Worm (Caenorhabditis elegans) whole organism, early embryonic: ENCODE results near the gene nsph-3.2.

Experiments
- B0310.2 ChIP-seq: sonication (generic microtip); optimal IDR thresholded peaks from 2 replicates; lab custom pipeline; 2016; ENCODE audit warnings: mild to moderate bottlenecking, missing genetic modification characterization, missing compliant biosample characterization
- F13C5.2 ChIP-seq: sonication (generic microtip); optimal IDR thresholded peaks from 2 replicates; lab custom pipeline; 2017; ENCODE audit warnings: mild to moderate bottlenecking, missing genetic modification characterization, inconsistent platforms, missing compliant biosample characterization
- aly-1 ChIP-seq: sonication (generic microtip); optimal IDR thresholded peaks from 2 replicates; lab custom pipeline; 2016; ENCODE audit warnings: missing genetic modification characterization, missing compliant biosample characterization
- ama-1 ChIP-seq: fragments of 150-350 bp; optimal IDR thresholded peaks from 2 replicates; lab custom pipeline; 2014
- ceh-13 ChIP-seq: fragments of 200-800 bp; sonication (Bioruptor generic); optimal IDR thresholded peaks from 2 replicates; lab custom pipeline; 2018; ENCODE audit warnings: mild to moderate bottlenecking, missing genetic modification characterization, missing compliant biosample characterization
- ceh-36 ChIP-seq: sonication (generic microtip); optimal IDR thresholded peaks from 2 replicates; lab custom pipeline; 2016; ENCODE audit warnings: missing genetic modification characterization, inconsistent platforms, missing compliant biosample characterization
- ets-7 ChIP-seq: sonication (generic microtip); optimal IDR thresholded peaks from 2 replicates; lab custom pipeline; 2016; ENCODE audit warnings: missing genotype, missing genetic modification characterization, missing compliant biosample characterization
- flt-1 ChIP-seq: fragments of 200-800 bp; sonication (Bioruptor generic); IDR thresholded peaks from 2 replicates; pipeline ENCODE4 v1.3.6; 2022; ENCODE audit warnings: missing genetic modification characterization, missing compliant biosample characterization
- hmbx-1 ChIP-seq: sonication (generic microtip); optimal IDR thresholded peaks from 2 replicates; lab custom pipeline; 2016; ENCODE audit warnings: mild to moderate bottlenecking, missing genetic modification characterization, missing compliant biosample characterization
- hmg-4 ChIP-seq: fragments of 200-800 bp; sonication (Bioruptor generic); optimal IDR thresholded peaks from 2 replicates; lab custom pipeline; 2018; ENCODE audit warnings: mild to moderate bottlenecking, missing genetic modification characterization, missing compliant biosample characterization
- hnd-1 ChIP-seq: sonication (generic microtip); optimal IDR thresholded peaks from 2 replicates; lab custom pipeline; 2016; ENCODE audit warnings: missing genetic modification characterization, missing compliant biosample characterization
- pes-1 ChIP-seq: fragments of 200-800 bp; sonication (Bioruptor generic); IDR thresholded peaks from 2 replicates; pipeline ENCODE4 v1.3.6; 2022; ENCODE audit warnings: missing genetic modification reagents, missing genetic modification characterization, missing compliant biosample characterization
- scrt-1 ChIP-seq: fragments of 200-800 bp; sonication (Bioruptor generic); IDR thresholded peaks from 2 replicates; pipeline ENCODE4 v1.3.6; 2022; ENCODE audit warnings: missing genetic modification characterization, missing compliant biosample characterization
- sea-1 ChIP-seq: fragments of 200-800 bp; sonication (Bioruptor generic); conservative IDR thresholded peaks from 2 replicates; pipeline ENCODE4 v1.3.6; 2022; ENCODE audit warnings: missing genetic modification characterization, missing compliant biosample characterization
- tbx-11 ChIP-seq: fragments of 200-800 bp; sonication (Bioruptor generic); IDR thresholded peaks from 2 replicates; pipeline ENCODE4 v1.3.6; 2022; ENCODE audit warnings: missing genetic modification characterization, missing compliant biosample characterization
- tbx-37 ChIP-seq: fragments of 200-800 bp; sonication (Bioruptor generic); conservative IDR thresholded peaks from 2 replicates; pipeline ENCODE4 v1.3.6; 2022; ENCODE audit warnings: missing genetic modification reagents, missing genetic modification characterization, missing compliant biosample characterization
- tra-4 ChIP-seq: sonication (generic microtip); optimal IDR thresholded peaks from 2 replicates; lab custom pipeline; 2017; ENCODE audit warnings: missing genetic modification characterization, missing compliant biosample characterization

The nsph-3.2 gene

DNA sequence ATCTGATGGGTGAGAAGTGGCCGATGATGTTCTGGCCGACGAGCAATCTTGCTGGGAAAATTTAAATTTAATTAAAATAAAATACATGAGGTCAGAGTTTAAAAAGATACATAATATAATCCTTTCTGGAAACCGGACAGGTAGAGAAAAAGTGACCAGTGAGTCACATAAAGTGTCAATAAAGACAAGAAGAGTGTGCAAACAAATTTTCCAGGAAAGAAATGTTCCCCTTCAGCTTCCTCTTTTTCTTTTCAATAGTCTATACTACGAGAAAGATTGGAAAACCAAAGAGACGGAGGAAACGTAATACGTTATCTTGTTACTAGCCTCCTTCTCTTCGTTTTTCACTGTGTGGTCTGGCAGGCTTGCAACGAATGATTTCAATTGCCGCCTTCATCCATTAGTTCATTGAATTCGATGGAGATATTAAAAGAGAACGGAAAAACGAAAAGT, 37.9 kb downstream of the nsph-3.2 start, which contains the start of gene tsp-12:
Gene tsp-12 (minus strand): TSS at position 51 of the 453 bp plus-strand sequence.
- no peak for TF ChIP-seq F13C5.2 (tag; lab: Kevin White, UChicago)
- no peak for TF ChIP-seq tbx-11 (GFP tag; lab: Robert Waterston, UW)
- no peak for TF ChIP-seq hnd-1
- no peak for TF ChIP-seq ceh-36
- TF ChIP-seq ama-1: no peak
- no peak for TF ChIP-seq flt-1 (GFP tag; lab: Robert Waterston, UW)
- no peak for TF ChIP-seq ceh-13 (GFP tag; lab: Kevin White, UChicago)
- no peak for TF ChIP-seq B0310.2
- TF ChIP-seq aly-1 (tag; lab: Kevin White, UChicago): no peak

DNA sequence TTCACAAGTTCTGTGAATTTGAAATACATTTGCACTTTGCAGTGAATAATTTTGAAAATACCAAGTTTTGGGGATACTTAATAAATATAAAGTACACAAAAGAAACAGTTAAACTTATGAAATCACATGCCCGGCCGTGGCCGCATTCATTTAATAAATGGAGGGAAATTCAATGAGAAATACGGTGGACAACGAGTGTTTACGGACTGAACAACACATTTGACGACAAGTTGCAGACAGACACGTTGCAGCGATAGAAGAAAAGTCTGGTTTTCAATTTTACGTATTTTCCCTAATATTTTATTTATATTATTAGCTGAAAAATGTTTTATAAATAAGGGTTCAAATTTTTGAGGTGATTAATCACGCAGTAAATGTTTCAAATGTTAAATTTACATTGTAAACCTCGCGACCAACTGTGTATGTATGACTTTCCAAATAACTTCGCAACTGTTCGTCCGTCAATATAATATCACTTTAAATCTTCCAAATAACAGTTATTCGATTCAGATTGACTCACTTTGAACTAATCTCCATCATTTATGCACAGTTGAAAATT, 38.8 kb downstream of the nsph-3.2 start, which contains the start of gene copg-1:
Gene copg-1 (plus strand): TSS at position 509 of the 559 bp plus-strand sequence.
- TF ChIP-seq hmg-4 (GFP tag; lab: Kevin White, UChicago): no peak
- no peak for TF ChIP-seq pes-1
- TF ChIP-seq ceh-13 (GFP tag; lab: Kevin White, UChicago): no peak
- TF ChIP-seq tbx-11 (GFP tag; lab: Robert Waterston, UW): no peak
- no peak for TF ChIP-seq hmbx-1 (tag; lab: Kevin White, UChicago)
- TF ChIP-seq ceh-36: no peak
- no peak for TF ChIP-seq aly-1 (tag; lab: Kevin White, UChicago)
- no peak for TF ChIP-seq B0310.2
- no peak for TF ChIP-seq ets-7
- TF ChIP-seq F13C5.2 (tag; lab: Kevin White, UChicago): no peak
- no peak for TF ChIP-seq flt-1 (GFP tag; lab: Robert Waterston, UW)

DNA sequence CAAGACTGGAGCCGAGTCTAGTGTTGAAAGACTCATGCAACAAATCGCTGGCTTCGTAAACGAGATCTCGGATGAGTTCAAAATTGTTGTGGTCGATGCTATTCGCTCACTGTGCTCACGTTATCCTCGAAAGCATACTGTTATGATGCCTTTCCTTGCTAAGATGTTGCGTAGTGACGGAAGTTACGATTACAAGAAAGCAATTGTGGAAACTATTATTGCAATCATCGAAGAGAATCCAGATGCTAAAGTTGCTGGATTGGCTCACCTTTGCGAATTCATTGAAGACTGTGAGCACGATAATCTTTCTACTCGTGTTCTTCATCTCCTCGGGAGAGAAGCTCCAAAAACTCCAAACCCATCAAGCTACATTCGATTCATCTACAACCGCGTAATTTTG, 40.8 kb downstream of the nsph-3.2 start:
- no peak for TF ChIP-seq tra-4 (tag; lab: Kevin White, UChicago)
- no peak for TF ChIP-seq scrt-1 (GFP tag; lab: Robert Waterston, UW)
- no peak for TF ChIP-seq aly-1 (tag; lab: Kevin White, UChicago)

DNA sequence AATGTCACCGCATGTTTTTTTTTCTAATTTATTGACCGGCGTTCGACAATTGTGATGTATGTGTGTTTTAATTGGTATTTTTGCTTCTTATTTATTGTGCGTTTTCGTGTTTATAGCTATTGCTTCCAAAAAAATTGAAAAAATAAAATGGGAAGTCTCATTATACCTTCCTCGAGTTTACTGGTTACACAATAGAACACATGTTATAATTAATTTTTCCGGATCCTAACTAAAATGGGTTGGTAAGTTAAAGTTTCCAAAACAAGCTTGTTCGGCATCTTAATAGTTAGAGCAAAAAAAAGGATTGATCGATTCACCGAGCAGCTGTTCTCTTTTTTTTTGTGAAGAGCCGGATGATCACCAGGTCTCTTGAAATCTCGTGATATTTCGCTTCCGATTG, 42.8 kb downstream of the nsph-3.2 start, which contains the start of gene ttr-54:
Gene ttr-54 (plus strand): TSS at position 301 of the 400 bp plus-strand sequence.
- TF ChIP-seq ceh-36 (no peak), B0310.2 (no peak), tra-4 (tag; lab: Kevin White, UChicago) (no peak), hmg-4 (GFP tag; lab: Kevin White, UChicago) (no peak), aly-1 (tag; lab: Kevin White, UChicago) (no peak), tbx-11 (GFP tag; lab: Robert Waterston, UW) (no peak), hnd-1 (no peak), flt-1 (GFP tag; lab: Robert Waterston, UW) (no peak), tbx-37 (GFP tag; lab: Robert Waterston, UW) (no peak), sea-1 (no peak), ets-7 (no peak), F13C5.2 (tag; lab: Kevin White, UChicago) (no peak), hmbx-1 (tag; lab: Kevin White, UChicago) (no peak), ceh-13 (GFP tag; lab: Kevin White, UChicago) (no peak), pes-1 (no peak), ama-1 (no peak)

DNA sequence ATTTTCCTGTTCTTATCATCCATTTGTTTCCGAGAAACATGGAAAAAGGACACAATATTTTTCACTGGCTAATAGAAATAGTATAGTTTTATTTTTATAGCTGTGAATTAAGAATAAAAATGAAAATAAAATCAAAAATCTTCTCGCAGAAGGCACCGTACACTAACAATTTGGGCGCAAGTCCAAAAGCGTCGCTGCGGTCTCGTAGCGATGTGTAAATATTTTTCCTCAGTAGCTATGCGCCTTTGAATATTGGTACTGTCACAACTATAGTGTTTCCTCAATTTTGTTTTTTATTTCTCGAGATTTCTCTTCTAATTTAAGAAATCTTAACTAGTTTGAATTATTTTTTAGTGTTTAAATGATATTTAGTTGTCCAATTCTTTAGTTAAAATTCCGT, 44.4 kb downstream of the nsph-3.2 start:
- TF ChIP-seq pes-1 (no peak), scrt-1 (GFP tag; lab: Robert Waterston, UW) (no peak), hmbx-1 (tag; lab: Kevin White, UChicago) (no peak), hmg-4 (GFP tag; lab: Kevin White, UChicago) (no peak)

DNA sequence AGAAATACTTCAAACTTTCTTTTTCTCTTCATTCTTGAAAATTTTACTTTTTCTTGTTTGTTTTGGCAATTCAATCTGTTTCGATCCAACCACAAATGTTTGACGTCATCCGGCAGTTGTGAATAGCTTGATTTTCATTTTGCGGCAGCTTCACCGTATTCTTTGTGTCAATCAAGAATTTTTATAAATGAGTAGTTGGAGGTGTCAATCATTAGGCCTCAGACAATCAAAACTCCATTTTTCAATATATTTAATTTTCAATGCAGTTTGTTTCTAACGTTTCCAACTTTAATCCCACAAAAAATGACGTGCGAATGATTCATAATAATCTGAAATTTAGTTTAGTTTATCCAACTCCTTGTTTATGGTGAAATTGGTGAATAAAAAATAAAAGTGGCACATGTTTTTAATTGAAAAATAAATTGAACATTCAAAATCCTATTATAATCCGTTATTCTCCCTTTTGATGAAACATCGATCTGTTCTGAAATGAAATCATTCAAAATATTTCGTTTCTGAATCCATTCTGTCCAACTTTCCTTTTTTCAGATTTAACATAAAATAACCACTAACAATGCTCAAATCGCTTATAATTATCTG, 44.9 kb downstream of the nsph-3.2 start, which contains the start of gene ttr-53:
Gene ttr-53 (plus strand): TSS at position 550 of the 600 bp plus-strand sequence.
- no peak for TF ChIP-seq ceh-13 (GFP tag; lab: Kevin White, UChicago)
- no peak for TF ChIP-seq tbx-11 (GFP tag; lab: Robert Waterston, UW)
- TF ChIP-seq scrt-1 (GFP tag; lab: Robert Waterston, UW): no peak
- no peak for TF ChIP-seq tra-4 (tag; lab: Kevin White, UChicago)
- no peak for TF ChIP-seq hmbx-1 (tag; lab: Kevin White, UChicago)
- TF ChIP-seq aly-1 (tag; lab: Kevin White, UChicago): no peak
- no peak for TF ChIP-seq F13C5.2 (tag; lab: Kevin White, UChicago)
- TF ChIP-seq B0310.2: no peak
- no peak for TF ChIP-seq ets-7
- TF ChIP-seq pes-1: no peak
- TF ChIP-seq sea-1: no peak

DNA sequence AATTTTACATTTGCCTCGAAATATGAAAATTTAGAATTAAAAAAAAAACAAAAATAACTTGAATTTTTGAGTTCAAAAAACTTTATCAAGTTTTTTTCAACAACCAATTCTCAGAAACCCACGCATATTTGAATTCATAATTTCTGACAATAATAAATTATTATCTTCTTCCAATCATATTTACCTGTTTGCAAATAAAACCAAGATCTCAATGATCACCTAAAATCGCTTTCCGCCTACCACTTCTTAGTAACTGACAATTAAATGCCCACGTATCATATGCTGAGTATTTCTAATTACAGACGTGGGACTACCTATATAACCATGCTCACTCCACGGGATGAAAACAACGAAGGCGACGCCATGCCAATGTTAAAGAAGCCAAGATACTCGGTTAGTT, 49.0 kb downstream of the nsph-3.2 start, which contains the start of gene pps-1:
Gene pps-1 (plus strand): TSS at position 301 of the 400 bp plus-strand sequence.
- TF ChIP-seq tbx-37 (GFP tag; lab: Robert Waterston, UW) (no peak), aly-1 (tag; lab: Kevin White, UChicago) (no peak), ama-1 (no peak), hmg-4 (GFP tag; lab: Kevin White, UChicago) (no peak)
